Worm (Caenorhabditis elegans): ENCODE results near the gene H25K10.4.

DNA sequence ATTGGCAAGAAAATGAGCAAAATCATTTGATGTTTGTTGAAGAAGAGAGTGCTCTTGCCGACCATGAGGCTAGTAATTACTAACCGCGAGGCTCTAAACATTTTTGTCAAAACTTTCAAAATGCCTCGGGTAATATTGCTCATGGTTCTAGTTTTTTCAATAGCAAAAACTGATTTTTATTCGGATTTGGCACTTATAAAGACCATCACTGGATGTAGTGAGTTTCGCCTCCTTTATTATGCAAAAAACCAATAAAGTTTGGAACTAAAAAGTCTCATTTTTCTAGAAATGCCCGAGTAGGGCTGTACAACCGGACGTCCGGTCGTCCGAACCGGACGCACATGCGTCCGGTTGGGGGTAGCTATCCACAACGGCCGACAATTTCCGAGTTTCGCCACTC is 7.2 kb downstream of the H25K10.4 start, which contains the start of the genes hpa-1 and irld-39:
- TF ChIP-seq pqm-1 (tag; optimal IDR thresholded peaks at IDR 0.05), result no peak
- TF ChIP-seq dmd-4 (tag; optimal IDR thresholded peaks at IDR 0.05; ENCODE audit: borderline replicate concordance), result no peak
- TF ChIP-seq ceh-9 (tag; optimal IDR thresholded peaks at IDR 0.05), result no peak
- TF ChIP-seq elt-2 (tag; optimal IDR thresholded peaks at IDR 0.05), result no peak
- no peak for TF ChIP-seq ama-1 (optimal IDR thresholded peaks at IDR 0.05)
- no peak for TF ChIP-seq pha-4 (tag; optimal IDR thresholded peaks at IDR 0.05)
- no peak for TF ChIP-seq pha-2 (tag; optimal IDR thresholded peaks at IDR 0.05)
- TF ChIP-seq ceh-6 (GFP tag; optimal IDR thresholded peaks at IDR 0.05), result no peak
